Worm (Caenorhabditis elegans): ENCODE measurements around the gene apy-1.

apy-1 gene

DNA sequence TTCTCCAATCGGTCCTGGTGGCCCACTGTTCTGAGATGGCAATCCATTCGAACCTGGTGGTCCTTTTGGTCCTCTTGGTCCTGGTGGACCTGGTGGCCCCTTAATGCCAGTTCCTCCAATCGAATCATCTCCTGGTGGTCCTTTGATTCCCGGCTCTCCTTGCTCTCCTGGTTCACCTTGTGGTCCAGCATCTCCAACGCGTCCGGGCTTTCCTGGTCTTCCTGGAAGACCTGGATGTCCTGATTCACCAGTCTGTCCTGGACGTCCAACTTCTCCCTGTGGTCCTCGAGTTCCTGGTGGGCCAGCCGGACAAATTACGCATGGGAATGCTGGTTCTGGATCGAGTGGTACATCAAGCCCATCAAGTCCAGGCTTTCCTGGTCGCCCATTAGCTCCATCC, 32.7 kb downstream of the apy-1 start:
- no peak for TF ChIP-seq elt-1 (tag; optimal IDR thresholded peaks at IDR 0.05; ENCODE audit: borderline replicate concordance, insufficient read depth)
- TF ChIP-seq ceh-39 (tag; optimal IDR thresholded peaks at IDR 0.05), result no peak
- TF ChIP-seq nhr-28 (tag; optimal IDR thresholded peaks at IDR 0.05), result no peak
- no peak for TF ChIP-seq unc-62 (GFP tag; optimal IDR thresholded peaks at IDR 0.05)
- no peak for TF ChIP-seq elt-3 (tag; optimal IDR thresholded peaks at IDR 0.05)
- TF ChIP-seq mab-5 (tag; optimal IDR thresholded peaks at IDR 0.05), result no peak
- no peak for TF ChIP-seq lin-13 (tag; optimal IDR thresholded peaks at IDR 0.05)
- no peak for TF ChIP-seq sptf-1 (tag; optimal IDR thresholded peaks at IDR 0.05)
- TF ChIP-seq lsy-2 (tag; optimal IDR thresholded peaks at IDR 0.05), result no peak

ce11 chrX:7534454-7534853, 35.1 kb downstream of the apy-1 start:
- TF ChIP-seq mls-2 (tag; optimal IDR thresholded peaks at IDR 0.05), result peak; percentile 26
- TF ChIP-seq nhr-76 (tag; optimal IDR thresholded peaks at IDR 0.05), result no peak
- peak; percentile 15 for TF ChIP-seq lin-32 (GFP tag; optimal IDR thresholded peaks at IDR 0.05)
- no peak for TF ChIP-seq ham-2 (GFP tag; optimal IDR thresholded peaks at IDR 0.05)
- TF ChIP-seq nhr-28 (tag; optimal IDR thresholded peaks at IDR 0.05), result no peak

DNA sequence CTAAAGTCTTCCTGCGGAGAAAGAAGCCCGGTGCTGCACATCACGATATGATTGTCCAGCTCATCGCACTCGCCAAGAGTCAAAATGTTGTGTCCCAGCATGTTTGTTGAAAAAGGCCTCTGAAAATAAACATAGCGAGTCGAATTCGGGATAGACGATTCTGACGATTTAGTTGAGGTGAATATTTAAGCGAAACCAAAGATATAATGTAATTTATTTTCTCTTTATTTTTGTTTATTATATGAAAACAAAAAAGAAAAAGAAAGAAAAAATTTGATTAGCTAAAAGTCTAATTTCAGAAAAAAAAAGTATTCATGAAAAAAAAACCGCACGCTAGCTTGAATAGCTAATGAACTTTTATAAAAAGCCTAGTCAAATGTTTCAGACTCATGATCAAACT, 36.9 kb downstream of the apy-1 start, which contains the start of gene ceh-14:
Gene ceh-14 (minus strand): TSS at position 101 of the 400 bp plus-strand sequence.
- TF ChIP-seq ztf-11 (tag; optimal IDR thresholded peaks at IDR 0.05) (no peak), unc-120 (tag; optimal IDR thresholded peaks at IDR 0.05; ENCODE audit: poor library complexity, severe bottlenecking) (no peak), bed-3 (GFP tag; optimal IDR thresholded peaks at IDR 0.05) (no peak)

DNA sequence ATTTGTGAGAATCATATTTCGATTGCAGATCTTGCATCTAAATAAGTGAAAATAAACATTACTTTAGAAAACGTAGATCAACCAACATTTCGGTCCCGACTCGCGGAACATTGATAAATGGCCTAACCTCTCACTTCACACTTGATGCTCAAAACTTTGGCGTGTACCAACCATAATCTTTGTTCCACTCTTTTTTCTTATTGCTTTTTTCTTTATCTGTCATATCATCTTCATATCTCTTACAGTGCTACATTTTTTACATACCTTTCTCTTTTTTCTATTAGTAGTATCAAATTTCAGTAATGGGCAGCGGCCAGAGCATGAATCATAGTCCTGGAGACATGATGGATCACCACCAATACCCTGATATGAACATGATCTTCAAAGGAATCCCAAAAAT, 44.3 kb downstream of the apy-1 start, which contains the start of gene F46C8.3:
Gene F46C8.3 (plus strand): TSS at position 301 of the 400 bp plus-strand sequence.
- TF ChIP-seq mab-5 (tag; optimal IDR thresholded peaks at IDR 0.05) (no peak), ham-2 (GFP tag; optimal IDR thresholded peaks at IDR 0.05) (no peak), tbx-8 (GFP tag; optimal IDR thresholded peaks at IDR 0.05) (no peak), blmp-1 (tag; optimal IDR thresholded peaks at IDR 0.05) (no peak), elt-3 (tag; optimal IDR thresholded peaks at IDR 0.05) (no peak), ceh-83 (GFP tag; optimal IDR thresholded peaks at IDR 0.05) (no peak), nhr-28 (tag; optimal IDR thresholded peaks at IDR 0.05) (no peak), ztf-11 (tag; optimal IDR thresholded peaks at IDR 0.05) (no peak), zip-8 (tag; optimal IDR thresholded peaks at IDR 0.05) (no peak), nhr-12 (tag; optimal IDR thresholded peaks at IDR 0.05) (no peak), lsy-2 (tag; optimal IDR thresholded peaks at IDR 0.05) (no peak), unc-39 (tag; optimal IDR thresholded peaks at IDR 0.05) (no peak), snpc-4 (tag; optimal IDR thresholded peaks at IDR 0.05) (no peak), sem-2 (GFP tag; optimal IDR thresholded peaks at IDR 0.05) (no peak)

- no peak for TF ChIP-seq blmp-1 (tag; optimal IDR thresholded peaks at IDR 0.05)
- no peak for TF ChIP-seq ham-2 (GFP tag; optimal IDR thresholded peaks at IDR 0.05)
- TF ChIP-seq hlh-1 (tag; optimal IDR thresholded peaks at IDR 0.05), result peak; percentile 90
- peak; percentile 18 for TF ChIP-seq unc-62 (GFP tag; optimal IDR thresholded peaks at IDR 0.05)
- no peak for TF ChIP-seq nhr-237 (tag; optimal IDR thresholded peaks at IDR 0.05)
- TF ChIP-seq lin-13 (tag; optimal IDR thresholded peaks at IDR 0.05), result no peak
- no peak for TF ChIP-seq sptf-1 (tag; optimal IDR thresholded peaks at IDR 0.05)
- no peak for TF ChIP-seq elt-3 (tag; optimal IDR thresholded peaks at IDR 0.05)
- no peak for TF ChIP-seq elt-1 (tag; optimal IDR thresholded peaks at IDR 0.05; ENCODE audit: borderline replicate concordance, insufficient read depth)
- TF ChIP-seq ces-1 (GFP tag; optimal IDR thresholded peaks at IDR 0.05), result peak; percentile 9
- TF ChIP-seq nhr-28 (tag; optimal IDR thresholded peaks at IDR 0.05), result no peak
- TF ChIP-seq M03D4.4 (tag; optimal IDR thresholded peaks at IDR 0.05), result peak; percentile 34
- no peak for TF ChIP-seq ztf-11 (tag; optimal IDR thresholded peaks at IDR 0.05)
- no peak for TF ChIP-seq ceh-83 (GFP tag; optimal IDR thresholded peaks at IDR 0.05)
- no peak for TF ChIP-seq ceh-43 (GFP tag; optimal IDR thresholded peaks at IDR 0.05)
- no peak for TF ChIP-seq nhr-2 (tag; optimal IDR thresholded peaks at IDR 0.05)
- no peak for TF ChIP-seq sem-2 (GFP tag; optimal IDR thresholded peaks at IDR 0.05)
- no peak for TF ChIP-seq snpc-4 (tag; optimal IDR thresholded peaks at IDR 0.05)
- TF ChIP-seq bed-3 (GFP tag; optimal IDR thresholded peaks at IDR 0.05), result no peak
- TF ChIP-seq tbx-8 (GFP tag; optimal IDR thresholded peaks at IDR 0.05), result no peak
- TF ChIP-seq unc-120 (tag; optimal IDR thresholded peaks at IDR 0.05; ENCODE audit: poor library complexity, severe bottlenecking), result peak; percentile 29
- no peak for TF ChIP-seq mab-5 (tag; optimal IDR thresholded peaks at IDR 0.05)
- no peak for TF ChIP-seq flh-1 (GFP tag; optimal IDR thresholded peaks at IDR 0.05)
- TF ChIP-seq mls-2 (tag; optimal IDR thresholded peaks at IDR 0.05), result no peak
- no peak for TF ChIP-seq lin-32 (GFP tag; optimal IDR thresholded peaks at IDR 0.05)
- no peak for TF ChIP-seq ceh-39 (tag; optimal IDR thresholded peaks at IDR 0.05)
- TF ChIP-seq drap-1 (GFP tag; optimal IDR thresholded peaks at IDR 0.05), result no peak
- TF ChIP-seq cnd-1 (tag; optimal IDR thresholded peaks at IDR 0.05), result no peak
- TF ChIP-seq zip-8 (tag; optimal IDR thresholded peaks at IDR 0.05), result no peak
- no peak for TF ChIP-seq nhr-12 (tag; optimal IDR thresholded peaks at IDR 0.05)
These were observed 45.7 kb downstream of the apy-1 start for ce11 chrX:7523799-7524198.
